Worm (Caenorhabditis elegans): ENCODE measurements around the gene emc-5.

DNA sequence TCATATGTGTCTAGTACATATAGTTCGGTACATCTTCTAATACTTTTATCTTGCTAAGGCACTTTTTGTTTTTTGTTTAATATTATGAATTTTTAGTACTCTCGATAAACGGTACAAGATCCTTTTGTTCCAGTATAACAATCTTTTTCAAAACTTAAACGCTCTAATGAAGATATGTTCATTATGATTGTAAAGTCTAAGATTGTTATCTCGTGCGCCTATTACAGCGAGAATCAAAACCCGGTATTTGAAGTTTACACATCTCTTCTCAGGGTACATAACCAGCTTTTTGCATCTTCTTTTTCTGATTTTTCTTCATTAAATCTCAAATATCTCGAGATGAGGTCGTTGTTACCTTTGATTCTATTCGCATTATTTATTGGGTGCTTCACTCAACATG is 8.6 kb upstream of the emc-5 start, which contains the start of gene B0334.13:
- TF ChIP-seq elt-3 (tag; optimal IDR thresholded peaks at IDR 0.05) (no peak), mbf-1 (tag; optimal IDR thresholded peaks at IDR 0.05) (no peak), ZK546.5 (tag; optimal IDR thresholded peaks at IDR 0.05) (no peak), unc-55 (GFP tag; optimal IDR thresholded peaks at IDR 0.05) (no peak), unc-39 (tag; optimal IDR thresholded peaks at IDR 0.05) (no peak)

All from whole organism, L2 larva.